Worm (Caenorhabditis elegans) whole organism, midembryonic: ENCODE measurements around the gene C36C5.4.

Experiments used
- T22C8.4 ChIP-seq: fragments of 200-800 bp; sonication (Bioruptor generic); IDR thresholded peaks from 2 replicates; pipeline ENCODE4 v1.3.6; 2022; ENCODE audit warnings: missing genetic modification characterization, missing compliant biosample characterization
- cog-1 ChIP-seq: sonication (generic microtip); optimal IDR thresholded peaks from 2 replicates; lab custom pipeline; 2016; ENCODE audit warnings: missing genetic modification characterization, missing compliant biosample characterization
- flt-1 ChIP-seq: fragments of 200-800 bp; sonication (Bioruptor generic); IDR thresholded peaks from 2 replicates; pipeline ENCODE4 v1.3.6; 2022; ENCODE audit warnings: missing genetic modification characterization, missing compliant biosample characterization
- klf-2 ChIP-seq: fragments of 200-800 bp; sonication (Bioruptor generic); conservative IDR thresholded peaks from 2 replicates; pipeline ENCODE4 v1.3.6; 2022; ENCODE audit warnings: missing genetic modification reagents, missing genetic modification characterization, missing compliant biosample characterization
- med-1 ChIP-seq: sonication (generic microtip); optimal IDR thresholded peaks from 2 replicates; lab custom pipeline; 2017; ENCODE audit warnings: missing genetic modification characterization, mild to moderate bottlenecking, missing compliant biosample characterization, antibody characterized with exemption, missing genetic modification reagents; ENCODE audit not compliant: insufficient read depth
- ref-1 ChIP-seq: fragments of 200-800 bp; sonication (Bioruptor generic); conservative IDR thresholded peaks from 2 replicates; pipeline ENCODE4 v1.3.6; 2022; ENCODE audit warnings: missing genetic modification reagents, missing genetic modification characterization, missing compliant biosample characterization
- tab-1 ChIP-seq: fragments of 200-800 bp; sonication (Bioruptor generic); IDR thresholded peaks from 2 replicates; pipeline ENCODE4 v1.3.6; 2022; ENCODE audit warnings: missing genetic modification characterization, missing compliant biosample characterization
- ztf-23 ChIP-seq: fragments of 200-800 bp; sonication (Bioruptor generic); IDR thresholded peaks from 2 replicates; pipeline ENCODE4 v1.3.6; 2022; ENCODE audit warnings: missing genetic modification reagents, missing genetic modification characterization, missing compliant biosample characterization
- ztf-29 ChIP-seq: fragments of 200-800 bp; sonication (Bioruptor generic); IDR thresholded peaks from 2 replicates; pipeline ENCODE4 v1.3.6; 2022; ENCODE audit warnings: missing genetic modification reagents, missing genetic modification characterization, missing compliant biosample characterization

C36C5.4 gene

DNA sequence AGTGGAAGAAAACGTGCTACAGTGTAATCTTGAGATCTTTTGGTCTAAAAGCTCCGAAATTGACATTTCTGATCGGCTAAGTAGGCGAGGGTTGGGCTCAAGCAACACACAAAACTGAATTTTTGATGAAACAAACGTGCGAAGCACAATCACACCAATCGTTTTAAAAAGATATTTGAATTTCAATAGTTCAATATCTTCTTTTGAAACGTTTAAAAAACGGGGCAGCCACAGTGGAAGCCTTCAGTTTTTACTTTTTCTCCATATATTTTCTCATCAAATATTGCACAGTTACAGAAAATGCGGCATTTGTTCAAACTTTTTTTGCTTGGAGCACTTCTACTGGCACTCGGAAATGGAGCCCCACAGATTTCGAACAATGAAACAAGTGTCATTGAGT lies at the start of gene C36C5.4:
C36C5.4 (plus strand) TSS at position 301 of the 400 bp plus-strand sequence.
- TF ChIP-seq flt-1 (GFP tag; lab: Robert Waterston, UW) (no peak), tab-1 (GFP tag; lab: Robert Waterston, UW) (no peak), ztf-23 (no peak), cog-1 (tag; lab: Kevin White, UChicago) (no peak)

DNA sequence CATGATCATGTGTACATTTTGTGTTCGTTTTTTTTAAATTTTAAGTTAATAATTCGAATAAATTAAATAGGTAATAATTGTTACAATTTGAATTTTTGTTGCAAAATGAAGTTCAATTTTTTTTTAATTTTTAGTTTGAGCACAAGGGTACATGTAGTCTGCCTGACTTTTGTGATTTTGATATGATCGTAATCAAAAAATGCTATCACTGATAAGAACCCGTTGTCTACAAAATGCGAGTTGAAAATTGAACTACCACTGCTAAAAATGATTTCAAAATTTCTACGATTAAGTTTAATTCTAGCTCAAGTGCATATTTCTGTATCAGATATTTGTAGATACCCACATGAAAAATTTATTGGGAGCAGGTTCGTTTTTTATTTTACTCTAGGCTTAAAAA lies 48.2 kb upstream of the C36C5.4 start, which contains the start of gene clec-210:
clec-210 (plus strand) TSS at position 211 of the 400 bp plus-strand sequence.
- no peak for TF ChIP-seq klf-2 (GFP tag; lab: Robert Waterston, UW)
- TF ChIP-seq tab-1 (GFP tag; lab: Robert Waterston, UW) = no peak
- TF ChIP-seq ztf-23 = no peak
- TF ChIP-seq T22C8.4 (GFP tag; lab: Robert Waterston, UW) = no peak
- TF ChIP-seq ztf-29 (GFP tag; lab: Robert Waterston, UW) = no peak
- no peak for TF ChIP-seq med-1 (GFP tag; lab: Kevin White, UChicago)
- TF ChIP-seq cog-1 (tag; lab: Kevin White, UChicago) = no peak
- TF ChIP-seq ref-1 (GFP tag; lab: Robert Waterston, UW) = no peak
- no peak for TF ChIP-seq flt-1 (GFP tag; lab: Robert Waterston, UW)

DNA sequence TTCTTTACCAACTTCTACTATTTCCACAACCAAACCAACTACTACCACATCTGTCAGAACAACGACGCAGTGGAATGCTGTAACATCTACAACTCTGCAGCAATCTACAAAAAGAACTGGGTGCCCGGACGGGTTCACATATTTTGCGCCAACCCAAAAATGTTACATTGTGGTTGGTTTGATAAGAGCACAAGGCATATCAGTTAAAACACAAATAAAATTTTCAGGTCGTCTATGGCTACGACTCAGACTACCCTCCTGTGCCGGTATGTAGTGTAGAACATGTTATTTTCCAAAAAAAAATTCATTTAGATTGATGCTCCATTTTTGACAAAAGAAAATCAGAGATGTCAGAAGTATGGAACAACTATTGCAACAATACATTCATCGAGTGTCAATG lies 47.2 kb upstream of the C36C5.4 start:
- TF ChIP-seq ref-1 (GFP tag; lab: Robert Waterston, UW) = no peak
- no peak for TF ChIP-seq ztf-29 (GFP tag; lab: Robert Waterston, UW)
- TF ChIP-seq klf-2 (GFP tag; lab: Robert Waterston, UW) = no peak
- TF ChIP-seq cog-1 (tag; lab: Kevin White, UChicago) = no peak
- no peak for TF ChIP-seq med-1 (GFP tag; lab: Kevin White, UChicago)
- TF ChIP-seq tab-1 (GFP tag; lab: Robert Waterston, UW) = no peak
- TF ChIP-seq flt-1 (GFP tag; lab: Robert Waterston, UW) = no peak
- TF ChIP-seq T22C8.4 (GFP tag; lab: Robert Waterston, UW) = no peak
- TF ChIP-seq ztf-23 = no peak

DNA sequence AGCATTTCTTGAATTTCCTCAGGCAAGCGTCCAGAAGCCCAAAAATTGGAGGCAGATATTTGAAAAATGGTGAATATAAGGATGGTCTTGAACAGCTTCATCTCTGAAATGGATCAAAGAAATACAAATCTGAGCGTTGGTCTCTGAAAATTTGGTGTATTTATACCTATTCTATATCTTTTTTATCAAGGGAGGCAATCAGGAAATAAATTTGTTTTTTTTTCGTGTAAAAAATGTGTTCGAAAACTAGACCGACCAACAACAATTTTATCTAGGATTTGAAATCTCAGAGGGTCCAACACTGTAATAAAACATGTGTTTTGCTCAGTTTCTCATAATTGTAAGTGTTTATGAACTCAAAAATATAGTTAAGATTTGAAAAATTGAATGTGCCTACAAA lies 44.6 kb upstream of the C36C5.4 start, which contains the start of gene srt-56:
srt-56 (minus strand) TSS at position 101 of the 400 bp plus-strand sequence.
- TF ChIP-seq klf-2 (GFP tag; lab: Robert Waterston, UW) (no peak), T22C8.4 (GFP tag; lab: Robert Waterston, UW) (no peak), tab-1 (GFP tag; lab: Robert Waterston, UW) (no peak), flt-1 (GFP tag; lab: Robert Waterston, UW) (no peak), med-1 (GFP tag; lab: Kevin White, UChicago) (no peak), cog-1 (tag; lab: Kevin White, UChicago) (no peak), ztf-23 (no peak), ztf-29 (GFP tag; lab: Robert Waterston, UW) (no peak), ref-1 (GFP tag; lab: Robert Waterston, UW) (no peak)

DNA sequence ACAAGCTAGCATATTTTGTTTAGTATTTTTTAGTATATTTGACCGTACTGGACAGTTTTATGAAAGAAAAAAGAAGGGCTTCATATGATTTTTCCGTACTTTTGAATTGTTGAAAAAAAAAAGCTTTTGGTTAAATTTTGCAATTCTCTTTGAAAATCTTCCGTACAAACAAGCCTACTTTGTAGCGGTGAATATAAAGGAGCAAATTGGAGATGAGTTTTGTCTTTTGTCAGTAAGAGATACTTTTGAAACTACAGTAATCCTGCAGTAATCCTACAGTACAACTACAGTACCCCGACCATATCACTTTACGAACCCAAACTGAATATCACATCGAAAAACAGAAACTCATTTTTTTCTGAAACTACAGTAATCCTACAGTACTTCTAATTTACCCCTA lies 44.0 kb upstream of the C36C5.4 start:
- no peak for TF ChIP-seq med-1 (GFP tag; lab: Kevin White, UChicago)
- TF ChIP-seq ztf-23 = no peak
- no peak for TF ChIP-seq klf-2 (GFP tag; lab: Robert Waterston, UW)
- TF ChIP-seq ref-1 (GFP tag; lab: Robert Waterston, UW) = no peak
- TF ChIP-seq T22C8.4 (GFP tag; lab: Robert Waterston, UW) = no peak
- no peak for TF ChIP-seq tab-1 (GFP tag; lab: Robert Waterston, UW)
- no peak for TF ChIP-seq ztf-29 (GFP tag; lab: Robert Waterston, UW)
- no peak for TF ChIP-seq flt-1 (GFP tag; lab: Robert Waterston, UW)
- no peak for TF ChIP-seq cog-1 (tag; lab: Kevin White, UChicago)

ce11 chrV:3124912-3125311 lies 41.4 kb upstream of the C36C5.4 start, which contains the start of gene Y73C8C.12:
Gene Y73C8C.12 (plus strand): TSS chrV:3125212.
- TF ChIP-seq tab-1 (GFP tag; lab: Robert Waterston, UW) = no peak
- no peak for TF ChIP-seq cog-1 (tag; lab: Kevin White, UChicago)
- no peak for TF ChIP-seq ztf-29 (GFP tag; lab: Robert Waterston, UW)
- no peak for TF ChIP-seq T22C8.4 (GFP tag; lab: Robert Waterston, UW)
- TF ChIP-seq med-1 (GFP tag; lab: Kevin White, UChicago) = no peak
- no peak for TF ChIP-seq ztf-23
- TF ChIP-seq klf-2 (GFP tag; lab: Robert Waterston, UW) = no peak
- TF ChIP-seq ref-1 (GFP tag; lab: Robert Waterston, UW) = no peak

DNA sequence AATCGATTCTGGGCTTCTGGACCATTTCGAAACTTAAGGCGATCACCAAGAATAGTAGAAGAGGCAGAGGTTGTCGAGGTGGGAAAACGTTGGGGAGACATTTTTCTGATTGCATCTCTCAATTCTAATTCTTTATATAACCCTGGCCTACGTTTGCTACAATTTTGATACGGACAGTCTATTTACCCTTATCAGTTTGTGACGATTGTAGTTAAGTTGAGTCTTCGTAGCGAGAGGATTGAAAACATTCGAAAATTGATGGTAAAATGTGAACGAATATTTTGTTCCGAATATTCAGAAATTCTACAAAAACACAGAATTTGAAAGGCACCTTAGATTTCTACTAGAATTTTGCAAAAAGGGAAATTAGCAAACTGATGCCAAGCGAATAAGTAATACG lies 38.7 kb upstream of the C36C5.4 start, which contains the start of gene Y73C8C.10:
Y73C8C.10 (minus strand) TSS at position 101 of the 400 bp plus-strand sequence.
- TF ChIP-seq ztf-23 (no peak), flt-1 (GFP tag; lab: Robert Waterston, UW) (no peak), T22C8.4 (GFP tag; lab: Robert Waterston, UW) (no peak), ref-1 (GFP tag; lab: Robert Waterston, UW) (no peak), cog-1 (tag; lab: Kevin White, UChicago) (no peak), tab-1 (GFP tag; lab: Robert Waterston, UW) (no peak), med-1 (GFP tag; lab: Kevin White, UChicago) (no peak), ztf-29 (GFP tag; lab: Robert Waterston, UW) (no peak), klf-2 (GFP tag; lab: Robert Waterston, UW) (no peak)

DNA sequence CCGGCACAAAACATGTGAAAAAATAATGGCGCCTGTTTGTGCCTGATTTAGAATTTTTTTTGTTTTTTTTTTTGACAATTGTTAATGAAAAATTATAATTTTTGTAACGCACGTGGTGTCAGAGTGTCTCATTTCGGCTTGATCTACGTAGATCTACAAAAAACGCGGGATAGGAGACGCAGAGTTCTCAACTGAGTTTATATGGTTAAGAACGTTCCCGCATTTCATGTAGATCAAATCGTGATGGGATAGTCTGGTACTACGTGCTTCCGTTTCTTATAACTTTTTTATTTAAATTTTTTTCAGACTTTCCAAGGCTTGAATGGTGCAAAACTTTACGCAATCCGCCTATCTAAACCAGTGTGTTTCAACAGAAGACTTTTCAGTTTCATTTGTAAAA lies 37.6 kb upstream of the C36C5.4 start, which contains the start of gene tat-6:
tat-6 (plus strand) TSS at position 301 of the 400 bp plus-strand sequence.
- TF ChIP-seq ref-1 (GFP tag; lab: Robert Waterston, UW) (no peak), cog-1 (tag; lab: Kevin White, UChicago) (no peak), tab-1 (GFP tag; lab: Robert Waterston, UW) (no peak), klf-2 (GFP tag; lab: Robert Waterston, UW) (no peak), ztf-23 (no peak), flt-1 (GFP tag; lab: Robert Waterston, UW) (no peak), T22C8.4 (GFP tag; lab: Robert Waterston, UW) (no peak), med-1 (GFP tag; lab: Kevin White, UChicago) (no peak), ztf-29 (GFP tag; lab: Robert Waterston, UW) (no peak)

ce11 chrV:3132116-3132515 lies 34.2 kb upstream of the C36C5.4 start:
- TF ChIP-seq tab-1 (GFP tag; lab: Robert Waterston, UW) (no peak), flt-1 (GFP tag; lab: Robert Waterston, UW) (peak; percentile 48; the same call in 1 of the 2 replicates)
